Worm (Caenorhabditis elegans) whole organism, young adult: ENCODE measurements around the gene F01D5.1.

ENCODE experiments used
- F49E8.2 ChIP-seq: sonication (generic microtip); optimal IDR thresholded peaks from 3 replicates; lab custom pipeline; 2017; ENCODE audit warnings: missing genetic modification characterization, mild to moderate bottlenecking, missing compliant biosample characterization, antibody characterized with exemption, moderate library complexity; ENCODE audit not compliant: insufficient read depth
- F57C9.4 ChIP-seq: sonication (generic microtip); optimal IDR thresholded peaks from 2 replicates; lab custom pipeline; 2017; ENCODE audit warnings: mild to moderate bottlenecking, missing genetic modification characterization, missing compliant biosample characterization
- T07F8.4 ChIP-seq: sonication (generic microtip); optimal IDR thresholded peaks from 2 replicates; lab custom pipeline; 2016; ENCODE audit warnings: mild to moderate bottlenecking, missing genetic modification characterization, moderate library complexity, missing compliant biosample characterization
- T26A5.8 ChIP-seq: sonication (generic microtip); optimal IDR thresholded peaks from 2 replicates; lab custom pipeline; 2016; ENCODE audit warnings: missing genetic modification characterization, missing compliant biosample characterization
- ZK185.1 ChIP-seq: sonication (generic microtip); optimal IDR thresholded peaks from 2 replicates; lab custom pipeline; 2016; ENCODE audit warnings: mild to moderate bottlenecking, missing genetic modification characterization, missing compliant biosample characterization; ENCODE audit not compliant: poor library complexity, severe bottlenecking
- aptf-2 ChIP-seq: fragments of 200-800 bp; sonication (Bioruptor generic); conservative IDR thresholded peaks from 2 replicates; pipeline ENCODE4 v1.3.6; 2022; ENCODE audit warnings: missing genetic modification reagents, missing genetic modification characterization, missing compliant biosample characterization
- him-1 ChIP-seq: sonication (generic microtip); optimal IDR thresholded peaks from 2 replicates; lab custom pipeline; 2016; ENCODE audit warnings: missing genotype, missing genetic modification reagents, missing genetic modification characterization, missing compliant biosample characterization
- lsy-27 ChIP-seq: sonication (generic microtip); optimal IDR thresholded peaks from 2 replicates; lab custom pipeline; 2017; ENCODE audit warnings: missing genetic modification characterization, mild to moderate bottlenecking, missing compliant biosample characterization, antibody characterized with exemption, missing genotype, borderline replicate concordance; ENCODE audit not compliant: insufficient read depth
- pha-4 ChIP-seq: fragments of 150-350 bp; sonication (generic microtip); optimal IDR thresholded peaks from 2 replicates; lab custom pipeline; 2014; ENCODE audit warnings: missing biosample characterization, missing genetic modification reagents, missing genetic modification characterization
- rcor-1 ChIP-seq: fragments of 200-800 bp; sonication (Bioruptor generic); IDR thresholded peaks from 2 replicates; pipeline ENCODE4 v1.3.6; 2022; ENCODE audit warnings: missing genetic modification reagents, missing genetic modification characterization, missing compliant biosample characterization
- ztf-26 ChIP-seq: sonication (generic microtip); optimal IDR thresholded peaks from 2 replicates; lab custom pipeline; 2017; ENCODE audit warnings: missing genetic modification characterization, missing compliant biosample characterization

ce11 chrII:14036724-14037483 lies 39.5 kb upstream of the F01D5.1 start:
- no peak for TF ChIP-seq T26A5.8
- TF ChIP-seq ZK185.1 (tag; lab: Kevin White, UChicago), result no peak
- no peak for TF ChIP-seq lsy-27 (tag; lab: Kevin White, UChicago)
- no peak for TF ChIP-seq F49E8.2 (tag; lab: Kevin White, UChicago)
- no peak for TF ChIP-seq F57C9.4 (tag; lab: Kevin White, UChicago)
- no peak for TF ChIP-seq pha-4 (tag; lab: Kevin White, UChicago)
- TF ChIP-seq rcor-1, result no peak
- TF ChIP-seq him-1 (tag; lab: Kevin White, UChicago), result no peak
- no peak for TF ChIP-seq ztf-26 (tag; lab: Kevin White, UChicago)
- no peak for TF ChIP-seq T07F8.4 (tag; lab: Kevin White, UChicago)
- TF ChIP-seq aptf-2 (GFP tag; lab: Robert Waterston, UW), result no peak
